Worm (Caenorhabditis elegans) whole organism, L4 larva: ENCODE data around the gene C27B7.5.

Source experiments
- F10B5.3 ChIP-seq: sonication (generic microtip); optimal IDR thresholded peaks from 2 replicates; lab custom pipeline; 2016; ENCODE audit warnings: mild to moderate bottlenecking, missing genetic modification characterization, missing compliant biosample characterization
- egl-43 ChIP-seq: fragments of 200-800 bp; sonication (Bioruptor generic); IDR thresholded peaks from 2 replicates; pipeline ENCODE4 v1.3.6; 2022; ENCODE audit warnings: missing genetic modification reagents, missing genetic modification characterization, missing compliant biosample characterization
- nhr-237 ChIP-seq: sonication (generic microtip); optimal IDR thresholded peaks from 2 replicates; lab custom pipeline; 2017; ENCODE audit warnings: missing biosample characterization, missing genetic modification characterization
- nhr-77 ChIP-seq: fragments of 150-350 bp; optimal IDR thresholded peaks from 2 replicates; lab custom pipeline; 2014; ENCODE audit warnings: missing biosample characterization, missing genetic modification characterization

- TF ChIP-seq egl-43 (no peak), nhr-237 (no peak), F10B5.3 (tag; lab: Kevin White, UChicago) (no peak), nhr-77 (no peak)
Observed at ce11 chrIV:8853301-8853700, 48.1 kb upstream of the C27B7.5 start.
